Worm (Caenorhabditis elegans): ENCODE measurements around the gene srw-143.

- no peak for TF ChIP-seq unc-39 (tag; optimal IDR thresholded peaks at IDR 0.05)
- no peak for TF ChIP-seq ztf-11 (tag; optimal IDR thresholded peaks at IDR 0.05)
- no peak for TF ChIP-seq elt-1 (tag; optimal IDR thresholded peaks at IDR 0.05; ENCODE audit: borderline replicate concordance, insufficient read depth)
- no peak for TF ChIP-seq drap-1 (GFP tag; optimal IDR thresholded peaks at IDR 0.05)
- no peak for TF ChIP-seq mep-1 (tag; optimal IDR thresholded peaks at IDR 0.05)
- TF ChIP-seq blmp-1 (tag; optimal IDR thresholded peaks at IDR 0.05), result no peak
- no peak for TF ChIP-seq nhr-237 (tag; optimal IDR thresholded peaks at IDR 0.05)
- TF ChIP-seq lsy-2 (tag; optimal IDR thresholded peaks at IDR 0.05), result no peak
- TF ChIP-seq nhr-12 (tag; optimal IDR thresholded peaks at IDR 0.05), result no peak
- TF ChIP-seq nhr-28 (tag; optimal IDR thresholded peaks at IDR 0.05), result no peak
- no peak for TF ChIP-seq cnd-1 (tag; optimal IDR thresholded peaks at IDR 0.05)
Measured at ce11 chrV:2971307-2971999, 30.1 kb upstream of the srw-143 start, which contains the start of gene srw-129.
